Worm (Caenorhabditis elegans) whole organism, early embryonic: ENCODE results near the gene ddr-2.

Experiments
- B0310.2 ChIP-seq: sonication (generic microtip); optimal IDR thresholded peaks from 2 replicates; lab custom pipeline; 2016; ENCODE audit warnings: mild to moderate bottlenecking, missing genetic modification characterization, missing compliant biosample characterization
- F13C5.2 ChIP-seq: sonication (generic microtip); optimal IDR thresholded peaks from 2 replicates; lab custom pipeline; 2017; ENCODE audit warnings: mild to moderate bottlenecking, missing genetic modification characterization, inconsistent platforms, missing compliant biosample characterization
- aly-1 ChIP-seq: sonication (generic microtip); optimal IDR thresholded peaks from 2 replicates; lab custom pipeline; 2016; ENCODE audit warnings: missing genetic modification characterization, missing compliant biosample characterization
- ama-1 ChIP-seq: fragments of 150-350 bp; optimal IDR thresholded peaks from 2 replicates; lab custom pipeline; 2014
- ceh-13 ChIP-seq: fragments of 200-800 bp; sonication (Bioruptor generic); optimal IDR thresholded peaks from 2 replicates; lab custom pipeline; 2018; ENCODE audit warnings: mild to moderate bottlenecking, missing genetic modification characterization, missing compliant biosample characterization
- ets-7 ChIP-seq: sonication (generic microtip); optimal IDR thresholded peaks from 2 replicates; lab custom pipeline; 2016; ENCODE audit warnings: missing genotype, missing genetic modification characterization, missing compliant biosample characterization
- flt-1 ChIP-seq: fragments of 200-800 bp; sonication (Bioruptor generic); IDR thresholded peaks from 2 replicates; pipeline ENCODE4 v1.3.6; 2022; ENCODE audit warnings: missing genetic modification characterization, missing compliant biosample characterization
- hmbx-1 ChIP-seq: sonication (generic microtip); optimal IDR thresholded peaks from 2 replicates; lab custom pipeline; 2016; ENCODE audit warnings: mild to moderate bottlenecking, missing genetic modification characterization, missing compliant biosample characterization
- pes-1 ChIP-seq: fragments of 200-800 bp; sonication (Bioruptor generic); IDR thresholded peaks from 2 replicates; pipeline ENCODE4 v1.3.6; 2022; ENCODE audit warnings: missing genetic modification reagents, missing genetic modification characterization, missing compliant biosample characterization
- scrt-1 ChIP-seq: fragments of 200-800 bp; sonication (Bioruptor generic); IDR thresholded peaks from 2 replicates; pipeline ENCODE4 v1.3.6; 2022; ENCODE audit warnings: missing genetic modification characterization, missing compliant biosample characterization
- tbx-37 ChIP-seq: fragments of 200-800 bp; sonication (Bioruptor generic); conservative IDR thresholded peaks from 2 replicates; pipeline ENCODE4 v1.3.6; 2022; ENCODE audit warnings: missing genetic modification reagents, missing genetic modification characterization, missing compliant biosample characterization

DNA sequence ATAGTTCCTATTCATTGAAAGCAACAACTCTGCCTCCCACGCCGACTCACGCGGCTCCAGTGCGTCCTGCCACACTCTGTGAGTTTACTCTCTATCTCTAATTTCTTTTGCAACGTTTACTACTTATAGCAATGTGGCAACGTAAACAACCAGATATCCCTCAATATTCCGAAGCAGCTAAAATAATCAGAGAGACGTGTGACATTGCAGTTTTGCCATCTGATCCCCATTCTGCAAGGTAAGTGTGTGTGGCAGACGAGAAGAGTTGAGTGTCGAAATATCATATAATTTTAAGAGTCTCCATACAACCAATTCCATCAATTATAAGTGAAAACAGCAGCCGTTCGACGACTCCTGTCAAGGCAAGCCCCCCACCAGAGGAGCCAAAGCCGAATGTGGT, 24.8 kb downstream of the ddr-2 start:
- no peak for TF ChIP-seq ama-1 (lab: Kevin White, UChicago)
- TF ChIP-seq scrt-1: no peak
- TF ChIP-seq B0310.2 (tag; lab: Kevin White, UChicago): no peak
- TF ChIP-seq ceh-13 (GFP tag; lab: Kevin White, UChicago): no peak
- TF ChIP-seq pes-1 (GFP tag; lab: Robert Waterston, UW): no peak
- no peak for TF ChIP-seq hmbx-1
- TF ChIP-seq ets-7 (tag; lab: Kevin White, UChicago): no peak
- TF ChIP-seq aly-1 (tag; lab: Kevin White, UChicago): no peak
- TF ChIP-seq flt-1: no peak
- no peak for TF ChIP-seq tbx-37 (GFP tag; lab: Robert Waterston, UW)
- no peak for TF ChIP-seq F13C5.2 (tag; lab: Kevin White, UChicago)
